Worm (Caenorhabditis elegans) whole organism, L4 larva: ENCODE data around the gene ugt-62.

Experiments
- D1046.2 ChIP-seq: fragments of 200-800 bp; sonication (Bioruptor generic); IDR thresholded peaks from 2 replicates; pipeline ENCODE4 v1.3.6; 2022; ENCODE audit warnings: missing genetic modification characterization, missing compliant biosample characterization
- F10B5.3 ChIP-seq: sonication (generic microtip); optimal IDR thresholded peaks from 2 replicates; lab custom pipeline; 2016; ENCODE audit warnings: mild to moderate bottlenecking, missing genetic modification characterization, missing compliant biosample characterization
- R02D3.7 ChIP-seq: fragments of 150-350 bp; sonication (generic microtip); optimal IDR thresholded peaks from 3 replicates; lab custom pipeline; 2014; ENCODE audit warnings: missing biosample characterization, missing genetic modification characterization
- T20F7.1 ChIP-seq: fragments of 200-800 bp; sonication (Bioruptor generic); optimal IDR thresholded peaks from 2 replicates; lab custom pipeline; 2018; ENCODE audit warnings: mild to moderate bottlenecking, missing genetic modification characterization, missing compliant biosample characterization
- T26A8.4 ChIP-seq: fragments of 200-800 bp; sonication (Bioruptor generic); IDR thresholded peaks from 2 replicates; pipeline ENCODE4 v1.3.6; 2022; ENCODE audit warnings: missing genetic modification characterization, missing compliant biosample characterization
- Y105C5A.15 ChIP-seq: fragments of 200-800 bp; sonication (Bioruptor generic); IDR thresholded peaks from 2 replicates; pipeline ENCODE4 v1.3.6; 2022; ENCODE audit warnings: missing genetic modification characterization, missing compliant biosample characterization
- ama-1 ChIP-seq: fragments of 150-350 bp; optimal IDR thresholded peaks from 2 replicates; lab custom pipeline; 2014; ENCODE audit warnings: inconsistent platforms, mixed read lengths
- ceh-20 ChIP-seq: fragments of 200-800 bp; sonication (Bioruptor generic); IDR thresholded peaks from 2 replicates; pipeline ENCODE4 v1.3.6; 2022; ENCODE audit warnings: missing genetic modification reagents, missing genetic modification characterization, missing compliant biosample characterization
- ceh-28 ChIP-seq: fragments of 150-350 bp; optimal IDR thresholded peaks from 2 replicates; lab custom pipeline; 2014; ENCODE audit warnings: missing biosample characterization, missing genetic modification reagents, missing genetic modification characterization
- ceh-44 ChIP-seq: fragments of 200-800 bp; sonication (Bioruptor generic); IDR thresholded peaks from 2 replicates; pipeline ENCODE4 v1.3.6; 2022; ENCODE audit warnings: missing genetic modification reagents, missing genetic modification characterization, missing compliant biosample characterization
- daf-12 ChIP-seq: fragments of 150-350 bp; optimal IDR thresholded peaks from 2 replicates; lab custom pipeline; 2014; ENCODE audit warnings: missing biosample characterization, missing genetic modification reagents, missing genetic modification characterization
- daf-16 ChIP-seq, 3 experiments: sonication (generic microtip); optimal IDR thresholded peaks; 2 replicates each; lab custom pipeline; 2016 to 2017; ENCODE audit warnings: missing genetic modification characterization in 3 of 3, missing genetic modification reagents in 3 of 3, mild to moderate bottlenecking in 2 of 3, missing compliant biosample characterization in 2 of 3, missing biosample characterization in 1 of 3, moderate library complexity in 1 of 3
- daf-19 ChIP-seq: fragments of 200-800 bp; sonication (Bioruptor generic); conservative IDR thresholded peaks from 2 replicates; pipeline ENCODE4 v1.3.6; 2022; ENCODE audit warnings: missing genetic modification characterization, missing compliant biosample characterization
- dmd-6 ChIP-seq: fragments of 200-800 bp; sonication (Bioruptor generic); IDR thresholded peaks from 2 replicates; pipeline ENCODE4 v1.3.6; 2022; ENCODE audit warnings: missing genetic modification reagents, missing genetic modification characterization, missing compliant biosample characterization
- dmd-9 ChIP-seq: fragments of 200-800 bp; sonication (Bioruptor generic); IDR thresholded peaks from 2 replicates; pipeline ENCODE4 v1.3.6; 2022; ENCODE audit warnings: missing genetic modification reagents, missing genetic modification characterization, missing compliant biosample characterization
- dpl-1 ChIP-seq: fragments of 150-350 bp; optimal IDR thresholded peaks from 2 replicates; lab custom pipeline; 2014; ENCODE audit warnings: missing biosample characterization, missing genetic modification reagents, missing genetic modification characterization
- dve-1 ChIP-seq: sonication (generic microtip); optimal IDR thresholded peaks from 2 replicates; lab custom pipeline; 2017; ENCODE audit warnings: antibody characterized with exemption, mild to moderate bottlenecking, missing genetic modification characterization, missing compliant biosample characterization; ENCODE audit not compliant: insufficient read depth
- egl-43 ChIP-seq: fragments of 200-800 bp; sonication (Bioruptor generic); IDR thresholded peaks from 2 replicates; pipeline ENCODE4 v1.3.6; 2022; ENCODE audit warnings: missing genetic modification reagents, missing genetic modification characterization, missing compliant biosample characterization
- hif-1 ChIP-seq, 2 experiments: sonication (generic microtip); optimal IDR thresholded peaks; 2 replicates each; lab custom pipeline; 2016 to 2017; ENCODE audit warnings: missing compliant biosample characterization in 2 of 2, missing genetic modification characterization in 2 of 2, missing genetic modification reagents in 2 of 2, missing genotype in 2 of 2, mild to moderate bottlenecking in 1 of 2
- hlh-11 ChIP-seq: fragments of 200-800 bp; sonication (Bioruptor generic); optimal IDR thresholded peaks from 2 replicates; lab custom pipeline; 2018; ENCODE audit warnings: mild to moderate bottlenecking, missing genetic modification characterization, missing compliant biosample characterization
- hmg-1.1 ChIP-seq: fragments of 200-800 bp; sonication (Bioruptor generic); IDR thresholded peaks from 2 replicates; pipeline ENCODE4 v1.3.6; 2022; ENCODE audit warnings: missing genetic modification reagents, missing genetic modification characterization, missing compliant biosample characterization
- lim-7 ChIP-seq: fragments of 200-800 bp; sonication (Bioruptor generic); IDR thresholded peaks from 2 replicates; pipeline ENCODE4 v1.3.6; 2022; ENCODE audit warnings: missing genetic modification characterization, missing compliant biosample characterization
- lin-13 ChIP-seq: fragments of 150-350 bp; optimal IDR thresholded peaks from 2 replicates; lab custom pipeline; 2014; ENCODE audit warnings: missing biosample characterization, missing genetic modification reagents, missing genetic modification characterization
- lin-29 ChIP-seq: fragments of 200-800 bp; sonication (Bioruptor generic); IDR thresholded peaks from 2 replicates; pipeline ENCODE4 v1.3.6; 2022; ENCODE audit warnings: missing genetic modification reagents, missing genetic modification characterization, missing compliant biosample characterization
- lin-38 ChIP-seq: fragments of 200-800 bp; sonication (Bioruptor generic); IDR thresholded peaks from 2 replicates; pipeline ENCODE4 v1.3.6; 2022; ENCODE audit warnings: missing genetic modification reagents, missing genetic modification characterization, missing compliant biosample characterization
- lsy-2 ChIP-seq, 2 experiments: fragments of 150-350 bp in 1 of 2; sonication (generic microtip) in 1 of 2; optimal IDR thresholded peaks; 2 replicates each; lab custom pipeline; 2014 to 2017; ENCODE audit warnings: missing biosample characterization in 2 of 2, missing genetic modification characterization in 2 of 2
- mdl-1 ChIP-seq, 2 experiments: fragments of 150-350 bp in 1 of 2; sonication (generic microtip) in 1 of 2; optimal IDR thresholded peaks; 2 replicates each; lab custom pipeline; 2014 to 2017; ENCODE audit warnings: missing biosample characterization in 2 of 2, missing genetic modification characterization in 2 of 2
- mes-2 ChIP-seq: sonication (generic microtip); optimal IDR thresholded peaks from 2 replicates; lab custom pipeline; 2016; ENCODE audit warnings: missing genotype, mild to moderate bottlenecking, missing genetic modification characterization, missing compliant biosample characterization; ENCODE audit not compliant: poor library complexity, severe bottlenecking
- nhr-102 ChIP-seq: sonication (generic microtip); optimal IDR thresholded peaks from 2 replicates; lab custom pipeline; 2016; ENCODE audit warnings: mild to moderate bottlenecking, missing genetic modification characterization, moderate library complexity, missing compliant biosample characterization
- nhr-25 ChIP-seq: sonication (generic microtip); optimal IDR thresholded peaks from 2 replicates; lab custom pipeline; 2017; ENCODE audit warnings: missing genetic modification characterization, mild to moderate bottlenecking, missing compliant biosample characterization, antibody characterized with exemption, moderate library complexity, borderline replicate concordance; ENCODE audit not compliant: insufficient read depth
- nhr-28 ChIP-seq: fragments of 150-350 bp; optimal IDR thresholded peaks from 2 replicates; lab custom pipeline; 2014; ENCODE audit warnings: missing biosample characterization, missing genetic modification characterization
- nhr-41 ChIP-seq: fragments of 200-800 bp; sonication (Bioruptor generic); IDR thresholded peaks from 2 replicates; pipeline ENCODE4 v1.3.6; 2022; ENCODE audit warnings: missing genetic modification reagents, missing genetic modification characterization, missing compliant biosample characterization
- nhr-48 ChIP-seq: sonication (generic microtip); optimal IDR thresholded peaks from 2 replicates; lab custom pipeline; 2016; ENCODE audit warnings: mild to moderate bottlenecking, missing genetic modification characterization, missing compliant biosample characterization
- nhr-6 ChIP-seq: fragments of 150-350 bp; optimal IDR thresholded peaks from 2 replicates; lab custom pipeline; 2014; ENCODE audit warnings: missing biosample characterization, missing genetic modification characterization
- nhr-76 ChIP-seq: fragments of 150-350 bp; optimal IDR thresholded peaks from 2 replicates; lab custom pipeline; 2014; ENCODE audit warnings: missing biosample characterization, missing genetic modification characterization
- nhr-77 ChIP-seq: fragments of 150-350 bp; optimal IDR thresholded peaks from 2 replicates; lab custom pipeline; 2014; ENCODE audit warnings: missing biosample characterization, missing genetic modification characterization
- php-3 ChIP-seq: fragments of 200-800 bp; sonication (Bioruptor generic); IDR thresholded peaks from 2 replicates; pipeline ENCODE4 v1.3.6; 2022; ENCODE audit warnings: missing genetic modification reagents, missing genetic modification characterization, missing compliant biosample characterization
- pqm-1 ChIP-seq: sonication (generic microtip); optimal IDR thresholded peaks from 2 replicates; lab custom pipeline; 2017; ENCODE audit warnings: missing biosample characterization, missing genetic modification characterization
- rbr-2 ChIP-seq: sonication (generic microtip); optimal IDR thresholded peaks from 2 replicates; lab custom pipeline; 2016; ENCODE audit warnings: missing genotype, missing genetic modification characterization, missing compliant biosample characterization
- snpc-1.2 ChIP-seq: fragments of 200-800 bp; sonication (Bioruptor generic); IDR thresholded peaks from 2 replicates; pipeline ENCODE4 v1.3.6; 2022; ENCODE audit warnings: missing genetic modification reagents, missing genetic modification characterization, missing compliant biosample characterization
- spr-1 ChIP-seq: sonication (generic microtip); optimal IDR thresholded peaks from 2 replicates; lab custom pipeline; 2016; ENCODE audit warnings: mild to moderate bottlenecking, missing genetic modification characterization, missing compliant biosample characterization
- tag-97 ChIP-seq: fragments of 200-800 bp; sonication (Bioruptor generic); IDR thresholded peaks from 2 replicates; pipeline ENCODE4 v1.3.6; 2022; ENCODE audit warnings: missing genetic modification characterization, missing compliant biosample characterization
- tra-1 ChIP-seq: fragments of 200-800 bp; sonication (Bioruptor generic); IDR thresholded peaks from 2 replicates; pipeline ENCODE4 v1.3.6; 2022; ENCODE audit warnings: missing genetic modification reagents, missing genetic modification characterization, missing compliant biosample characterization
- unc-130 ChIP-seq: sonication (generic microtip); optimal IDR thresholded peaks from 2 replicates; lab custom pipeline; 2016; ENCODE audit warnings: missing genetic modification reagents, missing genetic modification characterization, missing compliant biosample characterization
- unc-62 ChIP-seq, 3 experiments: fragments of 150-350 bp in 1 of 3; sonication (generic microtip); optimal IDR thresholded peaks in 2 of 3; peaks in 1 of 3; 1 replicate in 1 of 3; 2 replicates in 2 of 3; lab custom pipeline; 2014 to 2017; ENCODE audit warnings: missing biosample characterization in 3 of 3, missing genetic modification characterization in 3 of 3, missing genetic modification reagents in 3 of 3, missing genotype in 1 of 3

The ugt-62 gene

ce11 chrIII:4540604-4541003 lies at the start of gene ugt-62:
Gene ugt-62, minus strand, starts transcription at chrIII:4540623.
- no peak for TF ChIP-seq daf-16 (GFP tag; optimal IDR thresholded peaks at IDR 0.05; lab: Kevin White, UChicago)
- peak; percentile 86 for TF ChIP-seq daf-16 (tag; optimal IDR thresholded peaks at IDR 0.05; lab: Kevin White, UChicago)
- peak; percentile 80 for TF ChIP-seq nhr-77 (tag; lab: Kevin White, UChicago)
- TF ChIP-seq rbr-2 = no peak
- peak; percentile 26 for TF ChIP-seq nhr-102 (tag; lab: Kevin White, UChicago)
- TF ChIP-seq ceh-20 = no peak
- peak; percentile 57 for TF ChIP-seq nhr-48 (tag; lab: Kevin White, UChicago)
- TF ChIP-seq T20F7.1 = peak; percentile 53
- peak; percentile 9 for TF ChIP-seq mes-2 (tag; lab: Kevin White, UChicago)
- peak; percentile 99 for TF ChIP-seq pqm-1 (tag; lab: Kevin White, UChicago)
- TF ChIP-seq php-3 (GFP tag; lab: Robert Waterston, UW) = peak; percentile 71
- TF ChIP-seq hlh-11 (tag; lab: Kevin White, UChicago) = peak; percentile 76
- TF ChIP-seq nhr-28 = peak; percentile 89
- peak; percentile 82 for TF ChIP-seq dve-1 (tag; lab: Kevin White, UChicago)
- no peak for TF ChIP-seq daf-12
- peak; percentile 84 for TF ChIP-seq dmd-6 (GFP tag; lab: Robert Waterston, UW)
- TF ChIP-seq T26A8.4 = no peak

ce11 chrIII:4587177-4587576 lies 46.8 kb upstream of the ugt-62 start, which contains the start of the genes F35G12.7 and smc-4:
Gene F35G12.7, minus strand, starts transcription at chrIII:4587330.
Gene smc-4, plus strand, starts transcription at chrIII:4587501.
- TF ChIP-seq lin-13 = no peak
- no peak for TF ChIP-seq F10B5.3 (tag; lab: Kevin White, UChicago)
- no peak for TF ChIP-seq ceh-28
- peak; percentile 78 for TF ChIP-seq mes-2 (tag; lab: Kevin White, UChicago)
- TF ChIP-seq nhr-77 (tag; lab: Kevin White, UChicago) = no peak
- TF ChIP-seq D1046.2 = no peak
- TF ChIP-seq mdl-1 (tag; optimal IDR thresholded peaks at IDR 0.05; lab: Kevin White, UChicago) = no peak
- TF ChIP-seq unc-130 (GFP tag; lab: Kevin White, UChicago) = peak; percentile 56
- peak; percentile 58; the same call in 1 of the 2 replicates for TF ChIP-seq daf-19
- 0 out of 2 replicates have a peak, but pooled peaks have one; percentile 30 for TF ChIP-seq ceh-44 (GFP tag; lab: Robert Waterston, UW)
- TF ChIP-seq hlh-11 (tag; lab: Kevin White, UChicago) = peak; percentile 34
- no peak for TF ChIP-seq hif-1 (tag; optimal IDR thresholded peaks at IDR 0.05; lab: Kevin White, UChicago)
- TF ChIP-seq nhr-6 (tag; lab: Kevin White, UChicago) = peak; percentile 19
- TF ChIP-seq lin-38 (GFP tag; lab: Robert Waterston, UW) = peak; percentile 66
- no peak for TF ChIP-seq R02D3.7 (tag; lab: Kevin White, UChicago)
- TF ChIP-seq nhr-76 (tag; lab: Kevin White, UChicago) = no peak
- peak; percentile 34; the same call in 1 of the 2 replicates for TF ChIP-seq hmg-1.1 (GFP tag; lab: Robert Waterston, UW)
- no peak for TF ChIP-seq dve-1 (tag; lab: Kevin White, UChicago)
- peak; percentile 47; the same call in 1 of the 2 replicates for TF ChIP-seq dmd-6 (GFP tag; lab: Robert Waterston, UW)
- TF ChIP-seq lim-7 (GFP tag; lab: Robert Waterston, UW) = no peak
- TF ChIP-seq rbr-2 = peak; percentile 26
- TF ChIP-seq nhr-25 (tag; lab: Kevin White, UChicago) = no peak
- no peak for TF ChIP-seq tag-97 (GFP tag; lab: Robert Waterston, UW)
- TF ChIP-seq tra-1 = no peak
- no peak for TF ChIP-seq dmd-9 (GFP tag; lab: Robert Waterston, UW)
- TF ChIP-seq ama-1 (lab: Kevin White, UChicago) = no peak
- no peak for TF ChIP-seq snpc-1.2
- TF ChIP-seq Y105C5A.15 (GFP tag; lab: Robert Waterston, UW) = no peak
- TF ChIP-seq lin-29 = no peak
- TF ChIP-seq lsy-2 (tag; optimal IDR thresholded peaks at IDR 0.05; lab: Kevin White, UChicago) = peak; percentile 60 to 93
- peak; percentile 85 for TF ChIP-seq dpl-1 (GFP tag; lab: Kevin White, UChicago)
- no peak for TF ChIP-seq spr-1 (tag; lab: Kevin White, UChicago)
- TF ChIP-seq egl-43 (GFP tag; lab: Robert Waterston, UW) = no peak
- peak in 1 of 2 experiments; percentile 86 for TF ChIP-seq unc-62 (GFP tag; optimal IDR thresholded peaks at IDR 0.05 in 1 of 2; lab: Kevin White, UChicago)
- TF ChIP-seq unc-62 (tag; optimal IDR thresholded peaks at IDR 0.05; lab: Kevin White, UChicago) = no peak
- TF ChIP-seq nhr-41 (GFP tag; lab: Robert Waterston, UW) = no peak
- TF ChIP-seq, all 104 proteins: peak for 13
